Fruit fly (Drosophila melanogaster) whole organism, embryonic: ENCODE measurements around the gene Psn.

Experiments used
- B-H2 ChIP-seq: fragments of 200-800 bp; sonication (Bioruptor generic); optimal IDR thresholded peaks from 2 replicates; lab custom pipeline; 2018; ENCODE audit warnings: missing biosample characterization, mild to moderate bottlenecking, missing genetic modification characterization
- Bdp1 ChIP-seq: fragments of 200-800 bp; sonication (Bioruptor generic); optimal IDR thresholded peaks from 3 replicates; lab custom pipeline; 2016; ENCODE audit warnings: missing biosample characterization, missing genetic modification characterization
- Bgb ChIP-seq: fragments of 200-800 bp; sonication (Bioruptor generic); IDR thresholded peaks from 2 replicates; pipeline ENCODE4 v1.3.6; 2022; ENCODE audit warnings: missing biosample characterization, missing genetic modification characterization; ENCODE audit not compliant: partially characterized antibody
- CG10979 ChIP-seq: fragments of 200-800 bp; sonication (Bioruptor generic); optimal IDR thresholded peaks from 2 replicates; lab custom pipeline; 2018; ENCODE audit warnings: missing biosample characterization, mild to moderate bottlenecking, missing genetic modification characterization, moderate library complexity
- CG11504 ChIP-seq: fragments of 200-800 bp; sonication (Bioruptor generic); optimal IDR thresholded peaks from 3 replicates; lab custom pipeline; 2019; ENCODE audit warnings: missing biosample characterization, mild to moderate bottlenecking, missing genetic modification characterization, moderate library complexity
- CG12071 ChIP-seq: fragments of 200-800 bp; sonication (Bioruptor generic); optimal IDR thresholded peaks from 3 replicates; lab custom pipeline; 2018; ENCODE audit warnings: missing biosample characterization, mild to moderate bottlenecking, missing genetic modification characterization
- CG12942 ChIP-seq: fragments of 200-800 bp; sonication (Bioruptor generic); optimal IDR thresholded peaks from 3 replicates; lab custom pipeline; 2016; ENCODE audit warnings: missing biosample characterization, missing genetic modification characterization
- CG15696 ChIP-seq: fragments of 200-800 bp; sonication (Bioruptor generic); optimal IDR thresholded peaks from 2 replicates; lab custom pipeline; 2019; ENCODE audit warnings: missing biosample characterization, mild to moderate bottlenecking, missing genetic modification characterization, moderate library complexity
- CG18476 ChIP-seq: fragments of 200-800 bp; sonication (Bioruptor generic); optimal IDR thresholded peaks from 2 replicates; lab custom pipeline; 2016; ENCODE audit warnings: missing biosample characterization, mild to moderate bottlenecking, missing genetic modification characterization
- CG18619 ChIP-seq: fragments of 200-800 bp; sonication (Bioruptor generic); optimal IDR thresholded peaks from 3 replicates; lab custom pipeline; 2017; ENCODE audit warnings: missing biosample characterization, mild to moderate bottlenecking, missing genetic modification characterization
- CG18764 ChIP-seq: fragments of 200-800 bp; sonication (Bioruptor generic); optimal IDR thresholded peaks from 3 replicates; lab custom pipeline; 2016; ENCODE audit warnings: missing biosample characterization, missing genetic modification characterization
- CG31388 ChIP-seq: fragments of 200-800 bp; sonication (Bioruptor generic); optimal IDR thresholded peaks from 2 replicates; lab custom pipeline; 2016; ENCODE audit warnings: missing biosample characterization, missing genetic modification characterization
- CG34224 ChIP-seq: fragments of 200-800 bp; sonication (Bioruptor generic); IDR thresholded peaks from 3 replicates; pipeline ENCODE4 v1.3.6; 2022; ENCODE audit warnings: missing biosample characterization, missing genetic modification characterization; ENCODE audit not compliant: partially characterized antibody
- CG4820 ChIP-seq: fragments of 200-800 bp; sonication (Bioruptor generic); optimal IDR thresholded peaks from 3 replicates; lab custom pipeline; 2016; ENCODE audit warnings: missing biosample characterization, missing genetic modification characterization
- CG6689 ChIP-seq: fragments of 200-800 bp; sonication (Bioruptor generic); IDR thresholded peaks from 2 replicates; pipeline ENCODE4 v1.3.6; 2022; ENCODE audit warnings: missing biosample characterization, missing genetic modification characterization
- CG8478 ChIP-seq: fragments of >200 bp; optimal IDR thresholded peaks from 2 replicates; lab custom pipeline; 2018
- CG9817 ChIP-seq: fragments of 200-800 bp; sonication (Bioruptor generic); optimal IDR thresholded peaks from 2 replicates; lab custom pipeline; 2018; ENCODE audit warnings: missing biosample characterization, mild to moderate bottlenecking, missing genetic modification characterization, moderate library complexity
- CkIIα-i1 ChIP-seq: fragments of 200-800 bp; sonication (Bioruptor generic); IDR thresholded peaks from 2 replicates; pipeline ENCODE4 v1.3.6; 2022; ENCODE audit warnings: missing biosample characterization, missing genetic modification characterization
- Dbx ChIP-seq: fragments of 200-800 bp; sonication (Bioruptor generic); IDR thresholded peaks from 3 replicates; pipeline ENCODE4 v1.3.6; 2022; ENCODE audit warnings: missing biosample characterization, missing genetic modification characterization
- Dll ChIP-seq: fragments of 200-800 bp; sonication (Bioruptor generic); IDR thresholded peaks from 4 replicates; pipeline ENCODE4 v1.3.6; 2022; ENCODE audit warnings: missing biosample characterization, missing genetic modification characterization; ENCODE audit not compliant: partially characterized antibody
- Fer1 ChIP-seq: fragments of 200-800 bp; sonication (Bioruptor generic); optimal IDR thresholded peaks from 2 replicates; lab custom pipeline; 2017; ENCODE audit warnings: missing biosample characterization, mild to moderate bottlenecking, missing genetic modification characterization
- Gug ChIP-seq: fragments of 200-800 bp; sonication (Bioruptor generic); IDR thresholded peaks from 4 replicates; pipeline ENCODE4 v1.3.6; 2022; ENCODE audit warnings: missing biosample characterization, missing genetic modification characterization
- HLH4C ChIP-seq: fragments of 200-800 bp; sonication (Bioruptor generic); IDR thresholded peaks from 3 replicates; pipeline ENCODE4 v1.3.6; 2022; ENCODE audit warnings: missing biosample characterization, missing genetic modification characterization; ENCODE audit not compliant: partially characterized antibody
- HLH54F ChIP-seq: fragments of 200-800 bp; sonication (Bioruptor generic); optimal IDR thresholded peaks from 3 replicates; lab custom pipeline; 2016; ENCODE audit warnings: missing biosample characterization, missing genetic modification characterization
- Hr39 ChIP-seq: fragments of >200 bp; optimal IDR thresholded peaks from 2 replicates; lab custom pipeline; 2017
- MBD-R2 ChIP-seq: fragments of 200-800 bp; sonication (Bioruptor generic); IDR thresholded peaks from 2 replicates; pipeline ENCODE4 v1.3.6; 2022; ENCODE audit warnings: missing biosample characterization, missing genetic modification characterization
- Meics ChIP-seq: fragments of 200-800 bp; sonication (Bioruptor generic); optimal IDR thresholded peaks from 2 replicates; lab custom pipeline; 2017; ENCODE audit warnings: missing biosample characterization, mild to moderate bottlenecking, missing genetic modification characterization
- Mrtf ChIP-seq: fragments of 200-800 bp; sonication (Bioruptor generic); IDR thresholded peaks from 3 replicates; pipeline ENCODE4 v1.3.6; 2022; ENCODE audit warnings: missing biosample characterization, missing genetic modification characterization
- Myb ChIP-seq: fragments of 200-800 bp; sonication (Bioruptor generic); optimal IDR thresholded peaks from 2 replicates; lab custom pipeline; 2016; ENCODE audit warnings: missing biosample characterization, missing genetic modification characterization
- NC2α ChIP-seq: fragments of 200-800 bp; sonication (Bioruptor generic); optimal IDR thresholded peaks from 2 replicates; lab custom pipeline; 2016; ENCODE audit warnings: missing biosample characterization, missing genetic modification characterization
- Nf-YA ChIP-seq: fragments of 200-800 bp; sonication (Bioruptor generic); IDR thresholded peaks from 2 replicates; pipeline ENCODE4 v1.3.6; 2022; ENCODE audit warnings: missing biosample characterization, missing genetic modification characterization
- Pdp1 ChIP-seq, 2 experiments: fragments of 200-800 bp; sonication (Bioruptor generic); optimal IDR thresholded peaks; 3 replicates each; lab custom pipeline; 2016; ENCODE audit warnings: missing biosample characterization in 2 of 2, missing genetic modification characterization in 2 of 2, mild to moderate bottlenecking in 1 of 2, moderate library complexity in 1 of 2
- Rfx ChIP-seq: fragments of 200-800 bp; sonication (Bioruptor generic); IDR thresholded peaks from 2 replicates; pipeline ENCODE4 v1.3.6; 2022; ENCODE audit warnings: missing biosample characterization, missing genetic modification characterization
- al ChIP-seq: fragments of 200-800 bp; sonication (Bioruptor generic); IDR thresholded peaks from 2 replicates; pipeline ENCODE4 v1.3.6; 2022; ENCODE audit warnings: missing biosample characterization, missing genetic modification characterization
- ase ChIP-seq: fragments of 200-800 bp; sonication (Bioruptor generic); IDR thresholded peaks from 3 replicates; pipeline ENCODE4 v1.3.6; 2022; ENCODE audit warnings: missing biosample characterization, missing genetic modification characterization
- bcd ChIP-seq: fragments of 200-800 bp; sonication (Bioruptor generic); optimal IDR thresholded peaks from 2 replicates; lab custom pipeline; 2017; ENCODE audit warnings: missing biosample characterization, mild to moderate bottlenecking, missing genetic modification characterization
- cato ChIP-seq: fragments of 200-800 bp; sonication (Bioruptor generic); optimal IDR thresholded peaks from 2 replicates; lab custom pipeline; 2016; ENCODE audit warnings: missing biosample characterization, missing genetic modification characterization, borderline replicate concordance
- croc ChIP-seq: fragments of 200-800 bp; sonication (Bioruptor generic); conservative IDR thresholded peaks from 3 replicates; pipeline ENCODE4 v1.3.6; 2022; ENCODE audit warnings: missing biosample characterization, missing genetic modification characterization
- hkb ChIP-seq, 2 experiments: fragments of 200-800 bp in 1 of 2; fragments of >200 bp in 1 of 2; sonication (Bioruptor generic) in 1 of 2; IDR thresholded peaks in 1 of 2; optimal IDR thresholded peaks in 1 of 2; 2 replicates each; pipeline versions ENCODE4 v1.3.6 to Lab custom; 2017 to 2022; ENCODE audit warnings: missing biosample characterization in 1 of 2, missing genetic modification characterization in 1 of 2
- insv ChIP-seq, 2 experiments: fragments of 200-800 bp; sonication (Bioruptor generic); optimal IDR thresholded peaks; 3 replicates each; lab custom pipeline; 2016 to 2018; ENCODE audit warnings: missing biosample characterization in 2 of 2, missing genetic modification characterization in 2 of 2
- jigr1 ChIP-seq: fragments of 200-800 bp; sonication (Bioruptor generic); IDR thresholded peaks from 3 replicates; pipeline ENCODE4 v1.3.6; 2022; ENCODE audit warnings: missing biosample characterization, missing genetic modification characterization
- maf-S ChIP-seq: fragments of 200-800 bp; sonication (Bioruptor generic); optimal IDR thresholded peaks from 2 replicates; lab custom pipeline; 2016; ENCODE audit warnings: missing biosample characterization, missing genetic modification characterization
- p53 ChIP-seq: fragments of 200-800 bp; sonication (Bioruptor generic); optimal IDR thresholded peaks from 2 replicates; lab custom pipeline; 2016; ENCODE audit warnings: missing biosample characterization, missing genetic modification characterization
- pzg ChIP-seq: fragments of 200-800 bp; sonication (Bioruptor generic); optimal IDR thresholded peaks from 3 replicates; lab custom pipeline; 2018; ENCODE audit warnings: missing biosample characterization, mild to moderate bottlenecking, missing genetic modification characterization, moderate library complexity
- row ChIP-seq: fragments of 200-800 bp; sonication (Bioruptor generic); IDR thresholded peaks from 3 replicates; pipeline ENCODE4 v1.3.6; 2022; ENCODE audit warnings: missing biosample characterization, missing genetic modification characterization
- sd ChIP-seq: fragments of 200-800 bp; sonication (Bioruptor generic); optimal IDR thresholded peaks from 3 replicates; lab custom pipeline; 2018; ENCODE audit warnings: missing biosample characterization, mild to moderate bottlenecking, missing genetic modification characterization, moderate library complexity
- sisA ChIP-seq: fragments of 200-800 bp; sonication (Bioruptor generic); IDR thresholded peaks from 2 replicates; pipeline ENCODE4 v1.3.6; 2022; ENCODE audit warnings: missing biosample characterization, missing genetic modification characterization
- slp2 ChIP-seq: fragments of 200-800 bp; sonication (Bioruptor generic); optimal IDR thresholded peaks from 2 replicates; lab custom pipeline; 2016; ENCODE audit warnings: missing biosample characterization, missing genetic modification characterization
- sr ChIP-seq: fragments of 200-800 bp; sonication (Bioruptor generic); IDR thresholded peaks from 3 replicates; pipeline ENCODE4 v1.3.6; 2022; ENCODE audit warnings: missing biosample characterization, missing genetic modification characterization
- tap ChIP-seq: fragments of 200-800 bp; optimal IDR thresholded peaks from 3 replicates; lab custom pipeline; 2019; ENCODE audit warnings: missing biosample characterization, mild to moderate bottlenecking, missing genetic modification characterization, moderate library complexity
- tup ChIP-seq: fragments of 200-800 bp; sonication (Bioruptor generic); optimal IDR thresholded peaks from 2 replicates; lab custom pipeline; 2016; ENCODE audit warnings: missing biosample characterization, mild to moderate bottlenecking, missing genetic modification characterization, moderate library complexity
- usp ChIP-seq: fragments of >200 bp; optimal IDR thresholded peaks from 2 replicates; lab custom pipeline; 2017; ENCODE audit warnings: missing biosample characterization, missing genetic modification characterization

The Psn gene

DNA sequence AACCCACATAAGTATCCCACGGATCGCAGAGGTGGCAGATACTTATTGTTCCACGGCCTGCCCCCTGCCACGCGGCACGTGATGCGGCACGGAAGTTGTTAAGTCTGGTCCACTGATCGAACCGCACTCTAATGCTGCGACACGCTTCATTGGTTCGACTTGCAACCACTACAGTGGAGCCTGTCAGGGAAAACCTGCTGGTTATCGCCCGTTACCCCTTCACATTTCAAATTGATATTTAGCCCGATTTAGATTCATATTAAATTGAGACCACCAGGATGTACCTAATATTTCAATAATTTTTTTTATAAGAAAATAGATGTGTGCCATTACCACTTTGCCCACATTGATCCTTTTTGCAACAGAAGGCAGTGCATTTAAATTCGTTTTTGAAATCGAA, 15.1 kb downstream of the Psn start (continued):
- TF ChIP-seq Dbx (GFP tag; lab: Robert Waterston, UW) (no peak), CG15696 (tag; lab: Kevin White, UChicago) (peak; percentile 32), CG9817 (tag; lab: Kevin White, UChicago) (no peak), hkb (optimal IDR thresholded peaks at IDR 0.05; lab: Kevin White, UChicago) (no peak), hkb (GFP tag; IDR thresholded peaks at IDR 0.05; lab: Robert Waterston, UW) (no peak), maf-S (GFP tag; lab: Kevin White, UChicago) (no peak), al (GFP tag; lab: Robert Waterston, UW) (no peak), usp (GFP tag; lab: Kevin White, UChicago) (no peak), CG11504 (tag; lab: Kevin White, UChicago) (peak; percentile 37), croc (GFP tag; lab: Robert Waterston, UW) (no peak), NC2α (GFP tag; lab: Kevin White, UChicago) (no peak), ase (no peak), Mrtf (GFP tag; lab: Robert Waterston, UW) (0 out of 3 replicates have a peak, but pooled peaks have one; percentile 36), CG18764 (GFP tag; lab: Kevin White, UChicago) (no peak), Bdp1 (GFP tag; lab: Kevin White, UChicago) (no peak), tup (GFP tag; lab: Kevin White, UChicago) (no peak), insv (GFP tag; optimal IDR thresholded peaks at IDR 0.05; lab: Kevin White, UChicago) (no peak), CG31388 (GFP tag; lab: Kevin White, UChicago) (no peak), HLH4C (GFP tag; lab: Robert Waterston, UW) (no peak), HLH54F (no peak), CG12071 (no peak), Rfx (no peak), CG12942 (GFP tag; lab: Kevin White, UChicago) (no peak), B-H2 (GFP tag; lab: Kevin White, UChicago) (no peak), Meics (GFP tag; lab: Kevin White, UChicago) (no peak), sd (no peak), row (GFP tag; lab: Robert Waterston, UW) (0 out of 3 replicates have a peak, but pooled peaks have one; percentile 33), pzg (GFP tag; lab: Kevin White, UChicago) (no peak), CG4820 (GFP tag; lab: Kevin White, UChicago) (no peak), MBD-R2 (no peak), CG18476 (GFP tag; lab: Kevin White, UChicago) (peak; percentile 3), Dll (GFP tag; lab: Robert Waterston, UW) (no peak), CG10979 (tag; lab: Kevin White, UChicago) (peak; percentile 53), cato (GFP tag; lab: Kevin White, UChicago) (no peak), jigr1 (GFP tag; lab: Robert Waterston, UW) (no peak), sr (0 out of 3 replicates have a peak, but pooled peaks have one; percentile 18), p53 (GFP tag; lab: Kevin White, UChicago) (no peak), slp2 (GFP tag; lab: Kevin White, UChicago) (no peak), sisA (GFP tag; lab: Robert Waterston, UW) (peak; percentile 45), CkIIα-i1 (GFP tag; lab: Robert Waterston, UW) (no peak), Bgb (GFP tag; lab: Robert Waterston, UW) (no peak), bcd (GFP tag; lab: Kevin White, UChicago) (no peak), Hr39 (lab: Kevin White, UChicago) (no peak), Pdp1 (GFP tag; optimal IDR thresholded peaks at IDR 0.05; lab: Kevin White, UChicago) (no peak), Myb (GFP tag; lab: Kevin White, UChicago) (no peak), Nf-YA (GFP tag; lab: Robert Waterston, UW) (no peak), CG34224 (no peak), CG6689 (peak; percentile 36; the same call in 1 of the 2 replicates), Gug (peak; percentile 21; the same call in 1 of the 4 replicates), CG8478 (lab: Kevin White, UChicago) (no peak), tap (tag; lab: Kevin White, UChicago) (no peak), Fer1 (GFP tag; lab: Kevin White, UChicago) (no peak), CG18619 (GFP tag; lab: Kevin White, UChicago) (no peak)
